Worm (Caenorhabditis elegans) whole organism, midembryonic: Measurements from ENCODE around the gene E02H9.9.

Experiments used
- flt-1 ChIP-seq: fragments of 200-800 bp; sonication (Bioruptor generic); IDR thresholded peaks from 2 replicates; pipeline ENCODE4 v1.3.6; 2022; ENCODE audit warnings: missing genetic modification characterization, missing compliant biosample characterization
- ztf-29 ChIP-seq: fragments of 200-800 bp; sonication (Bioruptor generic); IDR thresholded peaks from 2 replicates; pipeline ENCODE4 v1.3.6; 2022; ENCODE audit warnings: missing genetic modification reagents, missing genetic modification characterization, missing compliant biosample characterization

ce11 chrIII:2423638-2424037 lies 44.5 kb downstream of the E02H9.9 start:
- TF ChIP-seq flt-1 (GFP tag; lab: Robert Waterston, UW) (no peak), ztf-29 (no peak)
